Fruit fly (Drosophila melanogaster): Measurements from ENCODE around the gene Sodh1.

Sodh1 gene

DNA sequence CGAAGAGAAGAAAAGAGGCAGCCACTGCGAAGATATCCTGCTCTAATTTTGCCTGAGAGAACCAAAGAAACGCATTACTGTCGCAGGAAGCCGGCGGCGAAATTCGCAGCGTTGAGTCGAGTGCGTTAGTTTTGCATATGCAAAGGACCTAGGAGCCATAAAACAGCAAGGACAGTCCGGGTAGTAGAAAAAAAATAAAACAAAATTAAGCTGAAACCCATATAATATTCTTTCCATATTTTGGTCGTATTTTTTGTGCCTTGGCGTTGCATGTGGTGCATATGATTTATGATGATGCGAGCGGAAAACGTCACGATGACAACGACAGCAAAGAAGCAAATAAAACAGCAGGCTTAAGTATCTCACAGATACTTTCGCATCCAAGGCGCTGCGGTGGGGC lies 18.4 kb upstream of the Sodh1 start:
- no peak for TF ChIP-seq OdsH (GFP tag; optimal IDR thresholded peaks at IDR 0.05)
- no peak for TF ChIP-seq CG10669 (GFP tag; optimal IDR thresholded peaks at IDR 0.05)
- no peak for TF ChIP-seq Lpt (GFP tag; optimal IDR thresholded peaks at IDR 0.05)
- TF ChIP-seq CG4318 (GFP tag; optimal IDR thresholded peaks at IDR 0.05) = no peak
- no peak for TF ChIP-seq dsx (GFP tag; optimal IDR thresholded peaks at IDR 0.05; ENCODE audit: poor library complexity, severe bottlenecking)
- no peak for TF ChIP-seq CG6854 (GFP tag; optimal IDR thresholded peaks at IDR 0.05)
- no peak for TF ChIP-seq pdm3 (GFP tag; optimal IDR thresholded peaks at IDR 0.05)
- TF ChIP-seq CG8319 (GFP tag; optimal IDR thresholded peaks at IDR 0.05) = no peak
- no peak for TF ChIP-seq ss (GFP tag; optimal IDR thresholded peaks at IDR 0.05)
- no peak for TF ChIP-seq Sox14 (GFP tag; optimal IDR thresholded peaks at IDR 0.05)
- no peak for TF ChIP-seq achi (GFP tag; optimal IDR thresholded peaks at IDR 0.05)
- no peak for TF ChIP-seq CG1621 (tag; optimal IDR thresholded peaks at IDR 0.05)

DNA sequence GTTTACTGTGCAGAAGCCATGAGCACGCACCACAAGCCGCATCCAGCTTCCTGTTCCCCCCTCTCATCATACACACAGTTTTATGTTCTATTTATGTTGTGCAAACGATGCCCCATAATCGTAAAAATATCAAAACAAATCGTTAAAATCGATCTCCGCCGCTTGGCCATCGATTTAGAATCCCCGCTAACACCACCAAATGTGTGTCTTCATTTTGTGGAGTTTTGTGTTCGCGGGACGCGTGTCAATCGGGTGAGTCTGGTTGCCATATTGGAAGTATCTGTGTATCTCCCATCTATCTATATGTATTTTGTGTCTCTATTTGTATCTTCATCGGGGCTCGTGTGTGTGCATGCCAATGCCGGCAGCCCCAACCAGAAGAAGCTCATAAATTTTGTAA lies 17.7 kb upstream of the Sodh1 start:
- TF ChIP-seq CG11902 (GFP tag; optimal IDR thresholded peaks at IDR 0.05) = no peak

DNA sequence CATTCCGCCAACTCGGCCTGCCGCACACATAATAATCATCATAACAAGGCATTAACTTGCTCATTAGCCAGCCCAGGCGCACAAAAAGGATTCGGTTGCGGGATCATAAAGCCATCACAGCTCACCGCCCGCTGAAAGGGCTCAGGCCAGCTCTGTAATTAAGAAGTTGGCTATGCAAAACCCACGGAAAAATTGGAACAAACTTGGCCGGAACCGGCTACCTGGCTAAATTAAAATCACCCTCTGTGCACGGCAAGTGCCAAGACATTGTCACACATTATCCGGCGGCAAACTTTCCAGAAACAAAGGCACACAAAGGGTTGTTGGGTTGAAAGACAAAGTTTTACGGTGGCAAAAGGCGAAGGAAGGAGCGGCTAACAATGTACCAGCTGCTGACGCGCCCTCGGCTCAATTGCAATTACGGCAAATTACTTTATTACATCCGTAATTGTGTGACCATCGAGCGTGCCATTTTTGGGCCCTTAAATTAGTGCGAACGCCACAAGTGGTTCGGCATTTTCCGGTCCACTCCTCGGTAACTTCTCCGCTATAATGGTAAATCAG lies 16.4 kb upstream of the Sodh1 start:
- TF ChIP-seq fd85E (GFP tag; optimal IDR thresholded peaks at IDR 0.05) (no peak), CG11294 (GFP tag; IDR thresholded peaks at IDR 0.05) (no peak), CG8119 (GFP tag; IDR thresholded peaks at IDR 0.05) (no peak), CG6854 (GFP tag; optimal IDR thresholded peaks at IDR 0.05) (no peak), CG11902 (GFP tag; optimal IDR thresholded peaks at IDR 0.05) (no peak), CG4318 (GFP tag; optimal IDR thresholded peaks at IDR 0.05) (no peak), Lpt (GFP tag; optimal IDR thresholded peaks at IDR 0.05) (no peak), CG11762 (GFP tag; optimal IDR thresholded peaks at IDR 0.05; ENCODE audit: insufficient read depth) (no peak), Ets96B (tag; optimal IDR thresholded peaks at IDR 0.05) (no peak), Eip75B (GFP tag; optimal IDR thresholded peaks at IDR 0.05) (no peak), CG8632 (GFP tag; optimal IDR thresholded peaks at IDR 0.05) (no peak), spab (GFP tag; optimal IDR thresholded peaks at IDR 0.05) (no peak), vri (GFP tag; optimal IDR thresholded peaks at IDR 0.05) (no peak), fkh (GFP tag; optimal IDR thresholded peaks at IDR 0.05) (no peak), CG10631 (GFP tag; optimal IDR thresholded peaks at IDR 0.05) (no peak)

- no peak for TF ChIP-seq acj6 (GFP tag; optimal IDR thresholded peaks at IDR 0.05)
- peak; percentile 53 for TF ChIP-seq Met (GFP tag; optimal IDR thresholded peaks at IDR 0.05)
- TF ChIP-seq pdm3 (GFP tag; optimal IDR thresholded peaks at IDR 0.05) = peak; percentile 37
- peak; percentile 19 for TF ChIP-seq CG1621 (tag; optimal IDR thresholded peaks at IDR 0.05)
- no peak for TF ChIP-seq Ets96B (tag; optimal IDR thresholded peaks at IDR 0.05)
- TF ChIP-seq net (GFP tag; optimal IDR thresholded peaks at IDR 0.05) = no peak
- peak; percentile 16 for TF ChIP-seq lz (GFP tag; optimal IDR thresholded peaks at IDR 0.05)
- peak; percentile 7 to 19 for TF ChIP-seq ss (GFP tag; optimal IDR thresholded peaks at IDR 0.05)
- TF ChIP-seq Gug (GFP tag; IDR thresholded peaks at IDR 0.05) = no peak
- no peak for TF ChIP-seq fd59A (GFP tag; optimal IDR thresholded peaks at IDR 0.05)
- TF ChIP-seq vri (GFP tag; optimal IDR thresholded peaks at IDR 0.05) = peak; percentile 43
- TF ChIP-seq OdsH (GFP tag; optimal IDR thresholded peaks at IDR 0.05) = peak; percentile 4
- TF ChIP-seq Hr4 (GFP tag; optimal IDR thresholded peaks at IDR 0.05) = peak; percentile 14
- TF ChIP-seq eg (GFP tag; IDR thresholded peaks at IDR 0.05) = no peak
- peak; percentile 57 for TF ChIP-seq CG3919 (GFP tag; optimal IDR thresholded peaks at IDR 0.05)
- TF ChIP-seq CG8119 (GFP tag; IDR thresholded peaks at IDR 0.05) = no peak
- no peak for TF ChIP-seq Hr38 (GFP tag; optimal IDR thresholded peaks at IDR 0.05)
- no peak for TF ChIP-seq CG10669 (GFP tag; optimal IDR thresholded peaks at IDR 0.05)
- peak; percentile 8 for TF ChIP-seq CG6792 (GFP tag; optimal IDR thresholded peaks at IDR 0.05)
- TF ChIP-seq fd85E (GFP tag; optimal IDR thresholded peaks at IDR 0.05) = no peak
- no peak for TF ChIP-seq CG6276 (GFP tag; optimal IDR thresholded peaks at IDR 0.05)
- no peak for TF ChIP-seq CG6163 (GFP tag; IDR thresholded peaks at IDR 0.05)
- no peak for TF ChIP-seq CG9139 (GFP tag; optimal IDR thresholded peaks at IDR 0.05)
- no peak for TF ChIP-seq Hr39 (GFP tag; optimal IDR thresholded peaks at IDR 0.05)
- TF ChIP-seq CG11902 (GFP tag; optimal IDR thresholded peaks at IDR 0.05) = no peak
- TF ChIP-seq CG8632 (GFP tag; optimal IDR thresholded peaks at IDR 0.05) = no peak
- no peak for TF ChIP-seq dsx (GFP tag; optimal IDR thresholded peaks at IDR 0.05; ENCODE audit: poor library complexity, severe bottlenecking)
- TF ChIP-seq Lpt (GFP tag; optimal IDR thresholded peaks at IDR 0.05) = no peak
- TF ChIP-seq Smox (GFP tag; optimal IDR thresholded peaks at IDR 0.05) = peak; percentile 13
- TF ChIP-seq salr (GFP tag; optimal IDR thresholded peaks at IDR 0.05) = peak in 1 of 2 experiments; percentile 21
- TF ChIP-seq cyc (GFP tag; optimal IDR thresholded peaks at IDR 0.05) = peak; percentile 37
- TF ChIP-seq CG6808 (GFP tag; optimal IDR thresholded peaks at IDR 0.05) = peak; percentile 4
- no peak for TF ChIP-seq Sox14 (GFP tag; optimal IDR thresholded peaks at IDR 0.05)
Measured at dm6 chr3R:7037250-7037802, 14.8 kb upstream of the Sodh1 start.
